ENCODE assay signal across 3 fruit fly cellular contexts in the genomic region with DNA sequence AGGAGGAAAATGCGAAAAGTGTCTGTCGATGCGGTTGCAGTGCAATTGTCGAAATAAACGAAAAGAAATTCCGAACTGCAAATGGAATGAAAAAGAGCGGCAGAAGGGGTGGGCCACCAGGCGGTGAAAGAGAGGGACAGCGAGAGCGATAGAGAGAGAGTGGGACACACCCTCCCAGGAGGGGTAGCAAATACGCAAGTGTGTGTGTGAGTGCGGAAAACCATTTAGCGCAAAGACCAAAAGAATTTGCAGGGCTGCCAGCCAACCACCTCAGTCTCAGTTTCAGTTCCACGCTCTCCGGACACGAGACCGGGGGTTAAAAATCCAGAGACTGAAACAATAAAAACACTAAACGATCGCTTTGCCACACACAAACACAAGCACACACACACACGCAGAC.
TF ChIP-seq lines count a peak whose summit lies in the region.

A gene (plus strand): TSS at position 301 of the 400 bp plus-strand sequence.

- no peak for TF ChIP-seq CTCF in whole organism, embryonic (GFP tag; optimal IDR thresholded peaks at IDR 0.05; lab: Kevin White, UChicago)

TF ChIP-seq in whole organism, adult, 20 proteins besides CTCF, POLR2A, EP300 and RAD21:
- TF ChIP-seq cnc (optimal IDR thresholded peaks at IDR 0.05; lab: Kevin White, UChicago) = no peak
- TF ChIP-seq pad (GFP tag; optimal IDR thresholded peaks at IDR 0.05; lab: Kevin White, UChicago) = peak; percentile 49

TF ChIP-seq in whole organism, embryonic, 481 proteins besides CTCF, POLR2A, EP300 and RAD21 (continues in another document):
- no peak for TF ChIP-seq fd3F (GFP tag; optimal IDR thresholded peaks at IDR 0.05; lab: Kevin White, UChicago)
- TF ChIP-seq CG10959 (GFP tag; IDR thresholded peaks at IDR 0.05; lab: Robert Waterston, UW) = no peak
- TF ChIP-seq CG4360 (GFP tag; IDR thresholded peaks at IDR 0.05; lab: Robert Waterston, UW) = no peak
- no peak for TF ChIP-seq zfh2 (GFP tag; optimal IDR thresholded peaks at IDR 0.05; lab: Kevin White, UChicago)
- peak; percentile 79 for TF ChIP-seq cg (GFP tag; optimal IDR thresholded peaks at IDR 0.05; lab: Kevin White, UChicago)
- no peak for TF ChIP-seq CG3838 (GFP tag; optimal IDR thresholded peaks at IDR 0.05; lab: Kevin White, UChicago)
- TF ChIP-seq CG34224 (GFP tag; IDR thresholded peaks at IDR 0.05; lab: Robert Waterston, UW; ENCODE audit: partially characterized antibody) = no peak
- no peak for TF ChIP-seq dm (GFP tag; optimal IDR thresholded peaks at IDR 0.05; lab: Kevin White, UChicago)
- TF ChIP-seq Usf (GFP tag; optimal IDR thresholded peaks at IDR 0.05; lab: Kevin White, UChicago) = no peak
- no peak for TF ChIP-seq Dad (GFP tag; optimal IDR thresholded peaks at IDR 0.05; lab: Kevin White, UChicago)
- TF ChIP-seq pfk (GFP tag; optimal IDR thresholded peaks at IDR 0.05; lab: Kevin White, UChicago) = peak; percentile 57
- TF ChIP-seq jing (GFP tag; optimal IDR thresholded peaks at IDR 0.05; lab: Kevin White, UChicago) = no peak
- no peak for TF ChIP-seq scrt (GFP tag; optimal IDR thresholded peaks at IDR 0.05; lab: Kevin White, UChicago)
- no peak for TF ChIP-seq CG6791 (GFP tag; IDR thresholded peaks at IDR 0.05; lab: Robert Waterston, UW; ENCODE audit: partially characterized antibody)
- no peak for TF ChIP-seq CG10543 (GFP tag; optimal IDR thresholded peaks at IDR 0.05; lab: Kevin White, UChicago)
- TF ChIP-seq CG1832 (GFP tag; optimal IDR thresholded peaks at IDR 0.05; lab: Kevin White, UChicago) = peak; percentile 52
- no peak for TF ChIP-seq CG15269 (tag; optimal IDR thresholded peaks at IDR 0.05; lab: Kevin White, UChicago)
- no peak for TF ChIP-seq onecut (GFP tag; IDR thresholded peaks at IDR 0.05; lab: Robert Waterston, UW)
- no peak for TF ChIP-seq ham (GFP tag; IDR thresholded peaks at IDR 0.05; lab: Robert Waterston, UW)
- TF ChIP-seq Atf3 (GFP tag; optimal IDR thresholded peaks at IDR 0.05; lab: Kevin White, UChicago) = no peak
- no peak for TF ChIP-seq hbn (GFP tag; IDR thresholded peaks at IDR 0.05; lab: Robert Waterston, UW; ENCODE audit: partially characterized antibody)
- TF ChIP-seq CG12219 (GFP tag; optimal IDR thresholded peaks at IDR 0.05; lab: Kevin White, UChicago) = no peak
- peak; percentile 10 for TF ChIP-seq nerfin-1 (tag; optimal IDR thresholded peaks at IDR 0.05; lab: Kevin White, UChicago)
- peak; percentile 16; the same call in 1 of the 3 replicates for TF ChIP-seq zen2 (GFP tag; IDR thresholded peaks at IDR 0.05; lab: Robert Waterston, UW; ENCODE audit: partially characterized antibody)
- TF ChIP-seq CG9817 (tag; optimal IDR thresholded peaks at IDR 0.05; lab: Kevin White, UChicago) = no peak
- no peak for TF ChIP-seq CG11695 (GFP tag; IDR thresholded peaks at IDR 0.05; lab: Robert Waterston, UW)
- TF ChIP-seq pb (GFP tag; optimal IDR thresholded peaks at IDR 0.05; lab: Kevin White, UChicago) = no peak
- no peak for TF ChIP-seq wek (GFP tag; optimal IDR thresholded peaks at IDR 0.05; lab: Kevin White, UChicago)
- no peak for TF ChIP-seq h (optimal IDR thresholded peaks at IDR 0.05; lab: Kevin White, UChicago)
- TF ChIP-seq wdn (GFP tag; IDR thresholded peaks at IDR 0.05; lab: Robert Waterston, UW) = no peak
- TF ChIP-seq CG3407 (GFP tag; optimal IDR thresholded peaks at IDR 0.05; lab: Kevin White, UChicago) = no peak
- no peak for TF ChIP-seq pan (optimal IDR thresholded peaks at IDR 0.05; lab: Kevin White, UChicago)
- no peak for TF ChIP-seq pan (GFP tag; optimal IDR thresholded peaks at IDR 0.05 in 1 of 2, IDR thresholded peaks at IDR 0.05 in 1 of 2)
- TF ChIP-seq Adf1 (GFP tag; IDR thresholded peaks at IDR 0.05; lab: Robert Waterston, UW) = no peak
- no peak for TF ChIP-seq CHES-1-like (GFP tag; optimal IDR thresholded peaks at IDR 0.05; lab: Kevin White, UChicago)
- no peak for TF ChIP-seq ase (GFP tag; IDR thresholded peaks at IDR 0.05; lab: Robert Waterston, UW)
- TF ChIP-seq cad (GFP tag; optimal IDR thresholded peaks at IDR 0.05; lab: Kevin White, UChicago) = peak; percentile 8
- peak; percentile 93 for TF ChIP-seq Nf-YC (tag; optimal IDR thresholded peaks at IDR 0.05; lab: Kevin White, UChicago)
- TF ChIP-seq CG2199 (GFP tag; IDR thresholded peaks at IDR 0.05; lab: Robert Waterston, UW) = peak; percentile 17; the same call in 1 of the 3 replicates
- peak; percentile 94 for TF ChIP-seq Nf-YB (GFP tag; optimal IDR thresholded peaks at IDR 0.05; lab: Kevin White, UChicago)
- no peak for TF ChIP-seq CG5180 (GFP tag; optimal IDR thresholded peaks at IDR 0.05; lab: Kevin White, UChicago)
- TF ChIP-seq Trl (optimal IDR thresholded peaks at IDR 0.05; lab: Kevin White, UChicago) = peak; percentile 55 to 71
- no peak for TF ChIP-seq Trl (GFP tag; optimal IDR thresholded peaks at IDR 0.05; lab: Kevin White, UChicago)

TF ChIP-seq in whole organism, wandering third instar larva, 38 proteins besides CTCF, POLR2A, EP300 and RAD21:
- no peak for TF ChIP-seq Hnf4 (GFP tag; optimal IDR thresholded peaks at IDR 0.05; lab: Kevin White, UChicago)
- TF ChIP-seq Dfd (GFP tag; optimal IDR thresholded peaks at IDR 0.05; lab: Kevin White, UChicago) = peak; percentile 17
